Worm (Caenorhabditis elegans): ENCODE data around the gene ZK673.6.

ce11 chrII:10464230-10464920 is at the start of gene ZK673.6, which contains the start of gene sdz-37:
- no peak for TF ChIP-seq cog-1 (tag; optimal IDR thresholded peaks at IDR 0.05)
- TF ChIP-seq med-1 (GFP tag; optimal IDR thresholded peaks at IDR 0.05; ENCODE audit: insufficient read depth): no peak
- no peak for TF ChIP-seq T22C8.4 (GFP tag; IDR thresholded peaks at IDR 0.05)
- no peak for TF ChIP-seq ztf-23 (GFP tag; IDR thresholded peaks at IDR 0.05)
- TF ChIP-seq flt-1 (GFP tag; IDR thresholded peaks at IDR 0.05): no peak
- TF ChIP-seq klf-2 (GFP tag; conservative IDR thresholded peaks at IDR 0.05): no peak
- no peak for TF ChIP-seq ztf-29 (GFP tag; IDR thresholded peaks at IDR 0.05)
- TF ChIP-seq ref-1 (GFP tag; conservative IDR thresholded peaks at IDR 0.05): no peak
- no peak for TF ChIP-seq tab-1 (GFP tag; IDR thresholded peaks at IDR 0.05)
